Fruit fly (Drosophila melanogaster): ENCODE measurements around the gene fan.

fan gene

dm6 chr3L:8108886-8109285 is at the start of gene fan:
TSS of gene fan (plus strand) at chr3L:8109132.
- TF ChIP-seq gl (tag; optimal IDR thresholded peaks at IDR 0.05) (no peak), CG12605 (GFP tag; IDR thresholded peaks at IDR 0.05) (no peak), D1 (tag; optimal IDR thresholded peaks at IDR 0.05) (no peak), Snoo (tag; optimal IDR thresholded peaks at IDR 0.05) (no peak), Pif1B (GFP tag; optimal IDR thresholded peaks at IDR 0.05) (no peak), CG17806 (tag; optimal IDR thresholded peaks at IDR 0.05) (no peak), fd96Ca (GFP tag; IDR thresholded peaks at IDR 0.05) (no peak), CG8159 (tag; optimal IDR thresholded peaks at IDR 0.05) (no peak), CG15710 (tag; optimal IDR thresholded peaks at IDR 0.05) (no peak), CG34367 (tag; optimal IDR thresholded peaks at IDR 0.05) (no peak)

DNA sequence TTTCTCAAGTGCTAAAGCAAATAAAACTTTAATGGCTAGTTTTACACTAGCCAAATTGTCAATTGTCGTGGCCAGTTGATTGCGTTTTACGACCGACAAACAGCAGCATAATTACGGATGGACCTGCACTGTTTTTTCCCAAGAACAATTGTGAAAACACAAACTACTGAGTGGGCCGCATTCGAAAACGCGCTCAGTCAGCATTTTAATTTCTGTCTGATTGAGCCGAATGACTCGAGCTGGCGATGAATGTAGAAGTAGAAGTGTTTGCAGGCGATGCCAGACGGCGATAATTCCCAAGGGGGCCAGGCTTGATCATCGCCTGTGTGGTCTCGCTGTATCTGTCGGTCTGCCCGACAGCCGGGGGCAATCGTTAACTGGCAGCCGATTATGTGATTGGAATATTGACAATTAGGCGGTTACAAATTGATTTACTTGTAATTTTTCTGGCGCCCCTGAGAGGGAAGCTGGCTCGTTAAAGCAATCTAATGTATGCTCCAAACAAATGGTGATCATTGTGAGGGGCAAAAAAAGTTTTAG is 49.2 kb upstream of the fan start:
- TF ChIP-seq CG32121 (GFP tag; IDR thresholded peaks at IDR 0.05): no peak
- TF ChIP-seq CG12605 (GFP tag; IDR thresholded peaks at IDR 0.05): no peak
- no peak for TF ChIP-seq rn (GFP tag; IDR thresholded peaks at IDR 0.05)
- no peak for TF ChIP-seq EcR (GFP tag; optimal IDR thresholded peaks at IDR 0.05)
- TF ChIP-seq fd96Ca (GFP tag; IDR thresholded peaks at IDR 0.05): no peak
- TF ChIP-seq CG10348 (GFP tag; IDR thresholded peaks at IDR 0.05): no peak
- TF ChIP-seq CG8301 (tag; optimal IDR thresholded peaks at IDR 0.05): no peak
- no peak for TF ChIP-seq CG34367 (tag; optimal IDR thresholded peaks at IDR 0.05)

DNA sequence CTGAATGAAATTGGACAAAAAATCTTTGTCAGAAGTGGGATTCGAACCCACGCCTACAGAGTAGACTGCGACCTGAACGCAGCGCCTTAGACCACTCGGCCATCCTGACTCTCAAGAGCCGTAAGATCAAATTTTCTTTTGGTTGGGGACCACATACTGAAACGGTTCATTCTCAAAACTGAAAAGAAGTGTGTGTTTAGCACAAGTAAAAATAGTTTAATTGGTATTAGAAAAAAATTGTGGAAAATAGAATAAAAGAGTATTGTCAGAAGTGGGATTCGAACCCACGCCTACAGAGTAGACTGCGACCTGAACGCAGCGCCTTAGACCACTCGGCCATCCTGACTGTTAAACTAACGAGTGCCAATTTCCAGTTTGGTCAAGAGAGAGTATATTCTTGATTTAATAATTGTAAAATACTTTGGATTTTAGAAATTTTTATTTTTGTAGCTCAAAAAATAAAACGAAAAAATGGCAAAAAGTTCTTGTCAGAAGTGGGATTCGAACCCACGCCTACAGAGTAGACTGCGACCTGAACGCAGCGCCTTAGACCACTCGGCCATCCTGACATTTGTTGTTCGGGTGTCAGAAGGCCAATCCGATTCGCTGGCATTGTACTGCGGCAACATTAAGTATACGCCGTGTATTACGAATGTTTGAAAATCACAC is 48.6 kb upstream of the fan start:
- 0 out of 2 replicates have a peak, but pooled peaks have one; percentile 35 for TF ChIP-seq Ets98B (GFP tag; IDR thresholded peaks at IDR 0.05)
- peak; percentile 16; the same call in 1 of the 2 replicates for TF ChIP-seq CG12605 (GFP tag; IDR thresholded peaks at IDR 0.05)
- 0 out of 2 replicates have a peak, but pooled peaks have one; percentile 25 for TF ChIP-seq CG32121 (GFP tag; IDR thresholded peaks at IDR 0.05)

- TF ChIP-seq Pif1B (GFP tag; optimal IDR thresholded peaks at IDR 0.05) (no peak), CG15710 (tag; optimal IDR thresholded peaks at IDR 0.05) (peak; percentile 59), CG13204 (GFP tag; optimal IDR thresholded peaks at IDR 0.05) (peak; percentile 36), fd96Ca (GFP tag; IDR thresholded peaks at IDR 0.05) (no peak), CG12605 (GFP tag; IDR thresholded peaks at IDR 0.05) (no peak; the same call in 1 of the 2 replicates), gl (tag; optimal IDR thresholded peaks at IDR 0.05) (no peak), CG8301 (tag; optimal IDR thresholded peaks at IDR 0.05) (peak; percentile 52), rn (GFP tag; IDR thresholded peaks at IDR 0.05) (no peak), CG14655 (GFP tag; optimal IDR thresholded peaks at IDR 0.05) (peak; percentile 76), CG32121 (GFP tag; IDR thresholded peaks at IDR 0.05) (no peak; the same call in 1 of the 2 replicates), D1 (tag; optimal IDR thresholded peaks at IDR 0.05) (no peak), CG34367 (tag; optimal IDR thresholded peaks at IDR 0.05) (peak; percentile 20), CG9948 (tag; optimal IDR thresholded peaks at IDR 0.05) (peak; percentile 35), Pif1A (GFP tag; optimal IDR thresholded peaks at IDR 0.05) (no peak), Ets98B (GFP tag; IDR thresholded peaks at IDR 0.05) (no peak; the same call in none of the 2 replicates), CG17806 (tag; optimal IDR thresholded peaks at IDR 0.05) (peak; percentile 43), EcR (GFP tag; optimal IDR thresholded peaks at IDR 0.05) (peak; percentile 47), CG4496 (GFP tag; IDR thresholded peaks at IDR 0.05) (peak; percentile 52; the same call in 1 of the 3 replicates), CG8159 (tag; optimal IDR thresholded peaks at IDR 0.05) (peak; percentile 69), Snoo (tag; optimal IDR thresholded peaks at IDR 0.05) (peak; percentile 52)
Measured at dm6 chr3L:8063214-8064156, 45.4 kb upstream of the fan start, which contains the start of gene Sarm. TSS of gene Sarm (plus strand) at chr3L:8063874.

- TF ChIP-seq CG34367 (tag; optimal IDR thresholded peaks at IDR 0.05) (no peak), CG12605 (GFP tag; IDR thresholded peaks at IDR 0.05) (peak; percentile 65; the same call in 1 of the 2 replicates), CG9948 (tag; optimal IDR thresholded peaks at IDR 0.05) (no peak), CG13204 (GFP tag; optimal IDR thresholded peaks at IDR 0.05) (no peak), gl (tag; optimal IDR thresholded peaks at IDR 0.05) (peak; percentile 24), CG10348 (GFP tag; IDR thresholded peaks at IDR 0.05) (no peak), fd96Ca (GFP tag; IDR thresholded peaks at IDR 0.05) (no peak), Pif1B (GFP tag; optimal IDR thresholded peaks at IDR 0.05) (no peak), Ets98B (GFP tag; IDR thresholded peaks at IDR 0.05) (no peak; the same call in 1 of the 2 replicates), CG15710 (tag; optimal IDR thresholded peaks at IDR 0.05) (no peak), D1 (tag; optimal IDR thresholded peaks at IDR 0.05) (peak; percentile 45), CG8301 (tag; optimal IDR thresholded peaks at IDR 0.05) (peak; percentile 1), CG14655 (GFP tag; optimal IDR thresholded peaks at IDR 0.05) (no peak), rn (GFP tag; IDR thresholded peaks at IDR 0.05) (no peak), CG17806 (tag; optimal IDR thresholded peaks at IDR 0.05) (no peak), EcR (GFP tag; optimal IDR thresholded peaks at IDR 0.05) (no peak), Snoo (tag; optimal IDR thresholded peaks at IDR 0.05) (no peak), CG4496 (GFP tag; IDR thresholded peaks at IDR 0.05) (no peak), CG32121 (GFP tag; IDR thresholded peaks at IDR 0.05) (no peak), CG8159 (tag; optimal IDR thresholded peaks at IDR 0.05) (no peak)
Measured at dm6 chr3L:8065575-8066410, 43.1 kb upstream of the fan start.
